Worm (Caenorhabditis elegans) whole organism, dauer: ENCODE results near the gene clec-88.

ENCODE experiments used
- unc-62 ChIP-seq: sonication (generic microtip); optimal IDR thresholded peaks from 2 replicates; lab custom pipeline; 2017; ENCODE audit warnings: missing biosample characterization, missing genetic modification reagents, missing genetic modification characterization

clec-88 gene

DNA sequence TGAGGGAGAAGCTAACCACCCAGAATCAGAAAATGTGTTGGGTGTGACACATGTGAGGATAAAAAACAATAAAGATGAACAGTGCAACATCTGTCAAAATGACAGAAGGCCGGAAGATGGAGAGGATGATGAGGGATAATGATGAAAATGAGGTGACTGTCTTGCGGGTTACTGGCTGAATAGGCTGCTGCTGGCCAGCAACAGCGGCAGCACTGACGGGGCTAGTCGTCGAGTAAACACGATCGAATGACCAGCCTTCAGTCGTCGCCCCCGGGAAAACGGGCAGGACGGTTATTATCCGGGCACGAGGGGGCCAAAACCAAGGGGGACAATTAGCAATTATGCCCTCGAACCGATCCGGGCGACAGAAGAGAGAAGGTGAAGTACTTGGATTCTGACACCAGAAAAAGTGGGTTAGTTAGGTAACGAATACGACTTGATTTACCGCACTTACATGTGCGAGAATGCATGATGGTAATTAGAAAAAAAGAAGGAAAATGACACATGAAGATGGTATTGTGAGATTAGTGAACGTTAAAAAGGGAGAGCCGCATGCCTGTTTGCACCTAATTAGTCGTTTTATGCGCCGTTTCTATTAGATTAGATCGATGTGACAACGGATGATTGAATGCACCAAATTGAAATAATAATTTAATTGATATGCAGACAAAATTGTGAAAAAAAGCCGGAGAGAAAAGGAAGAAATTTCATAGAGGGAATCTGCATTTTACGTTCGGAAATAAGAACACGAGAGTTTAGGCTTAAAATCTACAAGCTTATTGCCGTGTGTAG is 46.3 kb downstream of the clec-88 start:
- TF ChIP-seq unc-62 (GFP tag; lab: Kevin White, UChicago) = no peak

DNA sequence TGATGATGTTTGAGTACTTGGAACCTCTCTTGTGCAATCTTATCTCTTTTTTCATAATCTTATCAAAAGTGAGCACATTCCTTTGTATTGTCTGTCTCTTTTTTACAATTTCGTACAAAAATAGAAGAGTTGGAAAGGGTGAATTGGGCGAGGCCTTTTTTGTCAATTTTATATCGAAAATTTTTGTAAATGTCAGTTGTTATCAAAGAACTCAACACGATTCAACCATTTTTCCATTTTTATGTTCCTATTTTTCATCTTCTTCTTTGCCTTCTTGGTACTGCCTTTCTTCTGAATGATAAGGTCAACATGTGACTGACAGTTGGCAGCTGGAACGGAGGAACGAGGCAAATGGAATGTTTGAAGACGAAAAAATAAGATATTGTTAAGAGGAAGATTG is 48.3 kb downstream of the clec-88 start:
- no peak for TF ChIP-seq unc-62 (GFP tag; lab: Kevin White, UChicago)
